Worm (Caenorhabditis elegans) whole organism, L2 larva: ENCODE results near the gene F53F8.5.

Source experiments
- C34F6.9 ChIP-seq: fragments of 150-350 bp; optimal IDR thresholded peaks from 2 replicates; lab custom pipeline; 2014; ENCODE audit warnings: missing biosample characterization, missing genetic modification characterization
- F13H6.1 ChIP-seq: sonication (generic microtip); optimal IDR thresholded peaks from 2 replicates; lab custom pipeline; 2016; ENCODE audit warnings: missing genetic modification characterization, missing compliant biosample characterization
- R02D3.7 ChIP-seq: fragments of 150-350 bp; optimal IDR thresholded peaks from 2 replicates; lab custom pipeline; 2014; ENCODE audit warnings: missing biosample characterization, missing genetic modification characterization
- aly-2 ChIP-seq: fragments of 150-350 bp; optimal IDR thresholded peaks from 2 replicates; lab custom pipeline; 2014; ENCODE audit warnings: missing biosample characterization, missing genetic modification characterization
- ama-1 ChIP-seq: fragments of 150-350 bp; optimal IDR thresholded peaks from 2 replicates; lab custom pipeline; 2018; ENCODE audit warnings: inconsistent platforms
- blmp-1 ChIP-seq: sonication (generic microtip); optimal IDR thresholded peaks from 2 replicates; lab custom pipeline; 2017; ENCODE audit warnings: missing genetic modification characterization, mild to moderate bottlenecking, missing compliant biosample characterization, antibody characterized with exemption, moderate library complexity; ENCODE audit not compliant: insufficient read depth
- ceh-16 ChIP-seq: fragments of 150-350 bp; optimal IDR thresholded peaks from 2 replicates; lab custom pipeline; 2014; ENCODE audit warnings: missing biosample characterization, missing genetic modification characterization
- ceh-82 ChIP-seq: fragments of 150-350 bp; optimal IDR thresholded peaks from 2 replicates; lab custom pipeline; 2014; ENCODE audit warnings: missing biosample characterization, missing genetic modification characterization
- egl-27 ChIP-seq: sonication (generic microtip); optimal IDR thresholded peaks from 3 replicates; lab custom pipeline; 2017; ENCODE audit warnings: missing biosample characterization, missing genetic modification reagents, missing genetic modification characterization
- elt-1 ChIP-seq: fragments of 150-350 bp; optimal IDR thresholded peaks from 2 replicates; lab custom pipeline; 2014; ENCODE audit warnings: missing biosample characterization, missing genetic modification characterization
- elt-3 ChIP-seq: sonication (generic microtip); optimal IDR thresholded peaks from 2 replicates; lab custom pipeline; 2017; ENCODE audit warnings: missing biosample characterization, missing genetic modification characterization
- gmeb-1 ChIP-seq: fragments of 150-350 bp; optimal IDR thresholded peaks from 2 replicates; lab custom pipeline; 2014; ENCODE audit warnings: missing biosample characterization, missing genetic modification characterization
- lin-11 ChIP-seq: fragments of 150-350 bp; sonication (generic microtip); optimal IDR thresholded peaks from 2 replicates; lab custom pipeline; 2014; ENCODE audit warnings: missing biosample characterization, missing genetic modification characterization, inconsistent platforms, mixed read lengths
- lin-39 ChIP-seq: fragments of 150-350 bp; optimal IDR thresholded peaks from 2 replicates; lab custom pipeline; 2014; ENCODE audit warnings: missing biosample characterization, missing genetic modification reagents, missing genetic modification characterization
- lsy-2 ChIP-seq, 2 experiments: fragments of 150-350 bp in 1 of 2; sonication (generic microtip) in 1 of 2; optimal IDR thresholded peaks; 2 replicates each; lab custom pipeline; 2014 to 2017; ENCODE audit warnings: missing biosample characterization in 2 of 2, missing genetic modification characterization in 2 of 2
- mab-5 ChIP-seq: fragments of 150-350 bp; optimal IDR thresholded peaks from 2 replicates; lab custom pipeline; 2014; ENCODE audit warnings: missing biosample characterization, missing genetic modification characterization
- mbf-1 ChIP-seq: sonication (generic microtip); optimal IDR thresholded peaks from 2 replicates; lab custom pipeline; 2017; ENCODE audit warnings: missing biosample characterization, missing genetic modification characterization
- mdl-1 ChIP-seq, 2 experiments: fragments of 150-350 bp in 1 of 2; sonication (generic microtip) in 1 of 2; optimal IDR thresholded peaks; 2 replicates each; lab custom pipeline; 2017; ENCODE audit warnings: missing biosample characterization in 2 of 2, missing genetic modification characterization in 2 of 2
- nhr-10 ChIP-seq: sonication (generic microtip); optimal IDR thresholded peaks from 2 replicates; lab custom pipeline; 2017; ENCODE audit warnings: missing biosample characterization, missing genetic modification characterization
- nhr-129 ChIP-seq: fragments of 150-350 bp; optimal IDR thresholded peaks from 2 replicates; lab custom pipeline; 2014; ENCODE audit warnings: missing biosample characterization, missing genetic modification characterization
- nhr-21 ChIP-seq: fragments of 150-350 bp; optimal IDR thresholded peaks from 2 replicates; lab custom pipeline; 2014; ENCODE audit warnings: missing biosample characterization, missing genetic modification characterization
- nhr-237 ChIP-seq: fragments of 150-350 bp; optimal IDR thresholded peaks from 2 replicates; lab custom pipeline; 2014; ENCODE audit warnings: missing biosample characterization, missing genetic modification characterization
- nhr-25 ChIP-seq: fragments of 150-350 bp; sonication (generic microtip); optimal IDR thresholded peaks from 3 replicates; lab custom pipeline; 2014; ENCODE audit warnings: missing biosample characterization, missing genetic modification characterization
- nhr-6 ChIP-seq: fragments of 150-350 bp; optimal IDR thresholded peaks from 2 replicates; lab custom pipeline; 2014; ENCODE audit warnings: missing biosample characterization, missing genetic modification characterization
- peb-1 ChIP-seq: fragments of 150-350 bp; optimal IDR thresholded peaks from 2 replicates; lab custom pipeline; 2014; ENCODE audit warnings: missing biosample characterization, missing genetic modification characterization
- skn-1 ChIP-seq: sonication (generic microtip); optimal IDR thresholded peaks from 2 replicates; lab custom pipeline; 2017; ENCODE audit warnings: missing biosample characterization, missing genetic modification characterization
- sma-3 ChIP-seq: sonication (generic microtip); optimal IDR thresholded peaks from 2 replicates; lab custom pipeline; 2016; ENCODE audit warnings: missing genetic modification reagents, missing genetic modification characterization, missing compliant biosample characterization
- sma-9 ChIP-seq, 2 experiments: fragments of 150-350 bp in 1 of 2; sonication (generic microtip) in 1 of 2; optimal IDR thresholded peaks; 2 replicates each; lab custom pipeline; 2014 to 2016; ENCODE audit warnings: missing genetic modification characterization in 2 of 2, mild to moderate bottlenecking in 1 of 2, missing biosample characterization in 1 of 2, missing compliant biosample characterization in 1 of 2, missing genetic modification reagents in 1 of 2, moderate library complexity in 1 of 2
- unc-39 ChIP-seq: fragments of 150-350 bp; optimal IDR thresholded peaks from 2 replicates; lab custom pipeline; 2014; ENCODE audit warnings: missing biosample characterization, missing genetic modification characterization
- unc-55 ChIP-seq: fragments of 150-350 bp; sonication (generic microtip); optimal IDR thresholded peaks from 3 replicates; lab custom pipeline; 2014; ENCODE audit warnings: missing biosample characterization, missing genetic modification reagents, missing genetic modification characterization
- unc-62 ChIP-seq: fragments of 150-350 bp; optimal IDR thresholded peaks from 2 replicates; lab custom pipeline; 2014; ENCODE audit warnings: missing biosample characterization, missing genetic modification reagents, missing genetic modification characterization
- zag-1 ChIP-seq: fragments of 150-350 bp; optimal IDR thresholded peaks from 2 replicates; lab custom pipeline; 2014; ENCODE audit warnings: missing biosample characterization, missing genetic modification characterization
- ztf-11 ChIP-seq: sonication (generic microtip); optimal IDR thresholded peaks from 2 replicates; lab custom pipeline; 2017; ENCODE audit warnings: missing biosample characterization, missing genetic modification characterization

The F53F8.5 gene

ce11 chrV:20692903-20693302, 10.9 kb downstream of the F53F8.5 start:
- TF ChIP-seq C34F6.9 (tag; lab: Kevin White, UChicago) (no peak), nhr-129 (tag; lab: Kevin White, UChicago) (peak; percentile 57), sma-9 (GFP tag; optimal IDR thresholded peaks at IDR 0.05; lab: Kevin White, UChicago) (peak; percentile 39), sma-9 (tag; optimal IDR thresholded peaks at IDR 0.05; lab: Kevin White, UChicago) (no peak), blmp-1 (tag; lab: Kevin White, UChicago) (peak; percentile 54), nhr-25 (peak; percentile 79), lin-11 (tag; lab: Kevin White, UChicago) (no peak), ztf-11 (tag; lab: Kevin White, UChicago) (no peak), sma-3 (GFP tag; lab: Kevin White, UChicago) (peak; percentile 25)
- TF ChIP-seq, all 48 proteins: peak for 5

ce11 chrV:20691585-20691984, 12.3 kb downstream of the F53F8.5 start, which contains the start of gene F53F8.4:
TSS of gene F53F8.4 (minus strand) at chrV:20691685.
- TF ChIP-seq unc-62, result no peak
- no peak for TF ChIP-seq unc-39 (tag; lab: Kevin White, UChicago)
- TF ChIP-seq nhr-10 (tag; lab: Kevin White, UChicago), result no peak
- no peak for TF ChIP-seq nhr-6 (tag; lab: Kevin White, UChicago)
- no peak for TF ChIP-seq aly-2 (tag; lab: Kevin White, UChicago)
- no peak for TF ChIP-seq sma-3 (GFP tag; lab: Kevin White, UChicago)
- TF ChIP-seq nhr-129 (tag; lab: Kevin White, UChicago), result no peak
- TF ChIP-seq elt-1 (tag; lab: Kevin White, UChicago), result no peak
- TF ChIP-seq lin-39, result no peak
- no peak for TF ChIP-seq peb-1 (tag; lab: Kevin White, UChicago)
- TF ChIP-seq R02D3.7 (tag; lab: Kevin White, UChicago), result no peak
- TF ChIP-seq nhr-21 (tag; lab: Kevin White, UChicago), result no peak
- TF ChIP-seq mbf-1 (tag; lab: Kevin White, UChicago), result no peak
- no peak for TF ChIP-seq sma-9 (GFP tag; optimal IDR thresholded peaks at IDR 0.05; lab: Kevin White, UChicago)
- no peak for TF ChIP-seq sma-9 (tag; optimal IDR thresholded peaks at IDR 0.05; lab: Kevin White, UChicago)
- no peak for TF ChIP-seq nhr-25
- no peak for TF ChIP-seq nhr-237 (tag; lab: Kevin White, UChicago)
- TF ChIP-seq ztf-11 (tag; lab: Kevin White, UChicago), result no peak
- TF ChIP-seq ceh-82, result no peak

DNA sequence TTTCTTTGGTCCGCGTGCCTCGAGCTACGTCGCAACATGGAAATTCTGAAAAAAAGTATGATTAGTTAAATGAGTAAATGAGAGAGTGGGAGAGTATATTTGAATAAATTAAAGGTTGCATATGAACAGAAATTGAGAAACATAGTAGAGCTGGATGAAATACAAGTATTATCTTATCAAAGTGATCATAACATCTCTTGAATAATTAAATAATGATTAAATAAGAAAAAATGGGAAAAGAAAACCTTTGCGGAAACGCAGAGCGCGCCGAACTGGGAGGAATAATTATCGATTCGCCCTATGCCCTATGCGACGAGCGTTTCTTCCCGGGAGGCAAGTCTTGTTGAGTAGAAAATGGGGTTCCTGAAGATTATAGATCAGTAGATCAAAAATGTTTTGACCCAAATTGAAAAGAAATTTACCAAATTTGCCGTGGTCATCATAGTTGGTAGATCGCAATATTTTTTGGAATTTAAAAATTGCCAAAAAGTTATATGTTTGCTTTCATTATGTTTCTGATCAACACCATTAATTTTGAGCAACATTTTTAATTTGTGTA, 14.3 kb downstream of the F53F8.5 start, which contains the start of gene F53F8.3:
F53F8.3 (minus strand) TSS at position 51 of the 559 bp plus-strand sequence.
- TF ChIP-seq sma-9 (GFP tag; optimal IDR thresholded peaks at IDR 0.05; lab: Kevin White, UChicago) (no peak), sma-9 (tag; optimal IDR thresholded peaks at IDR 0.05; lab: Kevin White, UChicago) (no peak), peb-1 (tag; lab: Kevin White, UChicago) (no peak), elt-3 (tag; lab: Kevin White, UChicago) (no peak), ama-1 (lab: Kevin White, UChicago) (no peak), nhr-25 (no peak), ceh-16 (tag; lab: Kevin White, UChicago) (no peak), egl-27 (tag; lab: Kevin White, UChicago) (no peak), mdl-1 (tag; optimal IDR thresholded peaks at IDR 0.05; lab: Kevin White, UChicago) (no peak), lsy-2 (tag; optimal IDR thresholded peaks at IDR 0.05; lab: Kevin White, UChicago) (no peak), lin-39 (no peak), nhr-21 (tag; lab: Kevin White, UChicago) (no peak)

DNA sequence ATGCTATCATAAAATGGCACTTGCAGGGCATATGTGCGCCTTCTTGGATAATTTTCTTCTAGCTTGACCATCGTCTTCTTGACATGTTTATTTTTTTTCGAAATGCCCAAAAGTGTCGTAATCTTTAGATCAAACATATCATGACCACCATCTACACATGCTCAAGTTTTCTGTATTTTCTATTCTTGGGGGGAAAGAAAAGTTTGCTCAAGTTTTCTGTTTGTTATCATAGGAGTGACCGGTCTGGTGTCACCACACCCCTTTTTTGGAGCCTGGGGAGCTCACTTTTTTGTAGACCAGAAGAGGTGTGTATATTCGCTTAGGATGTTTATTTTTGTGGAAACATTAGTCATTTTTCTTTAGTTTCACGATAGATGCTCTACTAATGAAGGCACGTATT, 18.5 kb downstream of the F53F8.5 start, which contains the start of gene klf-2:
klf-2 (plus strand) TSS at position 301 of the 400 bp plus-strand sequence.
- no peak for TF ChIP-seq skn-1 (tag; lab: Kevin White, UChicago)
- no peak for TF ChIP-seq egl-27 (tag; lab: Kevin White, UChicago)

DNA sequence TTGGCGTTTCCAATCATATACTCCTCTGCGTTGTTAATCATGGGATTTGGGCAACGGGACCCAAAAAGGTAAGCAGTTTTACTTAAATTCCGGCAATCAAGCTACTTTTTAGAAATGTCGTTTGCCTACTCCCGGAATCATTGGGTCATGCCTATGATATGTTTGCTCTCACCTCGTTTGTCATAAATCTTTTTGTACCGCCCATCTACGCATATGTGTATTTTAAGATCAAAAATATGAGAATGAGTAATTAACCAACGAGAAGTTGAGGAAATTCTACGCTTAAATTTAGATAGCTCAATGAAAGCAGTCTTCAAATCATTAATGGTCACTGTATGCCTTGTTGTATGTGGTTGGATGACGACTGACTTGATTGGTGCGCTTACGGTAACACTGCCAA, 21.5 kb downstream of the F53F8.5 start:
- TF ChIP-seq nhr-25 (no peak), lsy-2 (tag; optimal IDR thresholded peaks at IDR 0.05; lab: Kevin White, UChicago) (no peak), nhr-237 (tag; lab: Kevin White, UChicago) (no peak), unc-55 (GFP tag; lab: Kevin White, UChicago) (no peak), mab-5 (tag; lab: Kevin White, UChicago) (no peak), F13H6.1 (tag; lab: Kevin White, UChicago) (no peak), gmeb-1 (tag; lab: Kevin White, UChicago) (no peak), unc-39 (tag; lab: Kevin White, UChicago) (no peak), sma-3 (GFP tag; lab: Kevin White, UChicago) (no peak), aly-2 (tag; lab: Kevin White, UChicago) (no peak), zag-1 (no peak)
- TF ChIP-seq, all 48 proteins: peak for 0
